Worm (Caenorhabditis elegans): ENCODE results near the gene nlp-58.
A peak's percentile ranks its signal among the peaks of the same experiment; 100 is the strongest.

Gene nlp-58

DNA sequence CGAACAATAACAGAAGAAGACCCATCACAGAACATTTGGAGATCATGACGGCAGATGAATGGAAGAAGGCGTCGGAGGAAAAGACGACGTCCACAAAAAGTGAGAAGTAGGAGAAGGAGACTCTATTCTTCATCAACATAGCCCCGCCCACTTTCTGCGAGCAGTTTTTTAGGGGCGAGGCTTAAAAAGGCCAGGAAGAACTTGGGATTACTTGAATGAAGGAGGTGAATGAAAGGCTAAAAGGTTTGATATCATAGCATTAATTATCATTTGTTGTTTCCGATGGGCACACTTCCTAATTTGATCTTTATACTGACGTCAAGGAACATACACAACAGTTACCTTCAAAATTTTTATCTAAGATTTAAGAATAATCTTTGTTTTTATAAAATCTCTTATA, at the start of gene nlp-58:
nlp-58 (minus strand) TSS at position 101 of the 400 bp plus-strand sequence.
- no peak for TF ChIP-seq nhr-23 (tag; optimal IDR thresholded peaks at IDR 0.05)

DNA sequence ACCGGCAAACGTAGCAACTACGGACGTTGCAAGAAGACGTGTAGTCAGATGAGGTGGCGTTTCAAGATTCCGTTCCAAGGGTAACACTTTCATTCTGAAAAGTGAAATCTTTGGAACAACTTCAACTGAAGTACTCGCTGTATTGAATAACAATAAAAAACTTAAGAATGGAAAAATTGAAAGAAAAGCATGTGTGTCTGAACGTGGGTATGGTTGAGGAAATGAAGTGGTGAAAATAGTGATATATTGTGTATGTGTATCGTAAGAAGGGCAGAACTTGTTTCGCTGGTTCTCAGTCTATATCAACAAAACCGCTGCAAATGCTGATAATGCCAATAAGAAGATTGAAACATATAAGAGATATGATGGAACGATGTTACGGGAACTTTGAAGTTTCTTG, 47.1 kb upstream of the nlp-58 start, which contains the start of gene K08H10.6:
K08H10.6 (minus strand) TSS at position 101 of the 400 bp plus-strand sequence.
- TF ChIP-seq Y55F3AM.14 (GFP tag; optimal IDR thresholded peaks at IDR 0.05) (no peak), gmeb-1 (tag; optimal IDR thresholded peaks at IDR 0.05) (no peak), ceh-16 (tag; optimal IDR thresholded peaks at IDR 0.05) (no peak), aly-2 (tag; optimal IDR thresholded peaks at IDR 0.05) (no peak), lin-11 (tag; optimal IDR thresholded peaks at IDR 0.05) (no peak), F13H6.1 (tag; optimal IDR thresholded peaks at IDR 0.05) (no peak), skn-1 (tag; optimal IDR thresholded peaks at IDR 0.05) (no peak), lin-13 (GFP tag; optimal IDR thresholded peaks at IDR 0.05) (no peak), dmd-4 (tag; optimal IDR thresholded peaks at IDR 0.05) (no peak), ama-1 (optimal IDR thresholded peaks at IDR 0.05) (no peak), nhr-21 (tag; optimal IDR thresholded peaks at IDR 0.05) (no peak)

DNA sequence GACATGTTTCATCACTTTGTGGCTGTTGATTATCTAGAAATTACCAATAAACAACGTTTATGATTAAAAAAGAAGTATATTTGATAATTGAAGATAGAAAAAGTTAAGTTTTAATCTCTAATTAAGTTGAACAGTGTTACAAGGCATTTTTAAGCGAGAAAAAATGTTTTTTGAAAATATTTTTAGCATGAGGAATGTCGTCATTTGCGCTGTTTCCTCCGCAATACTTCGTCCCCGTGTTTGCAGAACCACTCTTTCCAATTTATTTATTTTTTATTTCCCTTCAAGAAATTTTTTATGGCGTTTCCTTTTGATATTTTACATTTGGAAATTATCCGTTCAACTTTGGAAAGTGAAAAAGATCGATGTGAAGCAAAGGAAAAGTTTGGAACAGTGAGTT, 42.9 kb upstream of the nlp-58 start, which contains the start of the genes rde-1 and trpp-6:
rde-1 (minus strand) TSS at position 33 of the 400 bp plus-strand sequence.
trpp-6 (plus strand) TSS at position 286 of the 400 bp plus-strand sequence.
- TF ChIP-seq C34F6.9 (tag; optimal IDR thresholded peaks at IDR 0.05) (peak; percentile 35), gmeb-1 (tag; optimal IDR thresholded peaks at IDR 0.05) (peak; percentile 15), unc-55 (GFP tag; optimal IDR thresholded peaks at IDR 0.05) (peak; percentile 55), skn-1 (tag; optimal IDR thresholded peaks at IDR 0.05) (no peak)

DNA sequence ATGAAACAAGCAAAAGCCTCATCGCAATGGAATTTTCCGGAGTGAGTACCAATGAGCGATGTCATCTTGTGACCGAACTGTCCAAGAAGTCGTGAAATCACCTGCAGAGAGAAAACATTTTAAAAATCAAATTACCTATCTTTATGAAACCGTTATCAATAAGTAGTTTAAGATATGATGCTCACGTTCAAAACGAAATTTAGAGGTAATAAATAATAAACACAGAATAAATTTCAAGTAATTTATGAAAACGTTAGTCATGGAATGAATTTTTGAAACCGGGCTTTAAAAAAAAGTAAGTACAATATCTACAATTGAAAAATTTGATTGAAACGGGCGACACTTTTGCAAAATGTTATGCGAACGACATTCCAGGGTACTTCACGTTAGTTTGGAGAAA, 38.9 kb upstream of the nlp-58 start, which contains the start of gene C27H6.8:
C27H6.8 (minus strand) TSS at position 101 of the 400 bp plus-strand sequence.
- TF ChIP-seq nhr-23 (tag; optimal IDR thresholded peaks at IDR 0.05) (no peak), unc-39 (tag; optimal IDR thresholded peaks at IDR 0.05) (no peak), C34F6.9 (tag; optimal IDR thresholded peaks at IDR 0.05) (no peak), F13H6.1 (tag; optimal IDR thresholded peaks at IDR 0.05) (no peak), nhr-10 (tag; optimal IDR thresholded peaks at IDR 0.05) (no peak), zag-1 (tag; optimal IDR thresholded peaks at IDR 0.05) (no peak), ztf-1 (GFP tag; conservative IDR thresholded peaks at IDR 0.05) (no peak), crh-2 (tag; optimal IDR thresholded peaks at IDR 0.05) (no peak), peb-1 (tag; optimal IDR thresholded peaks at IDR 0.05) (no peak), sma-9 (GFP tag; optimal IDR thresholded peaks at IDR 0.05) (no peak), sma-9 (tag; optimal IDR thresholded peaks at IDR 0.05) (no peak), nhr-11 (tag; optimal IDR thresholded peaks at IDR 0.05) (no peak), nhr-77 (tag; optimal IDR thresholded peaks at IDR 0.05) (no peak), R02D3.7 (tag; optimal IDR thresholded peaks at IDR 0.05) (no peak), elt-1 (tag; optimal IDR thresholded peaks at IDR 0.05) (no peak), unc-62 (GFP tag; optimal IDR thresholded peaks at IDR 0.05) (no peak), snpc-4 (tag; optimal IDR thresholded peaks at IDR 0.05) (no peak), ZK546.5 (tag; optimal IDR thresholded peaks at IDR 0.05) (no peak)

DNA sequence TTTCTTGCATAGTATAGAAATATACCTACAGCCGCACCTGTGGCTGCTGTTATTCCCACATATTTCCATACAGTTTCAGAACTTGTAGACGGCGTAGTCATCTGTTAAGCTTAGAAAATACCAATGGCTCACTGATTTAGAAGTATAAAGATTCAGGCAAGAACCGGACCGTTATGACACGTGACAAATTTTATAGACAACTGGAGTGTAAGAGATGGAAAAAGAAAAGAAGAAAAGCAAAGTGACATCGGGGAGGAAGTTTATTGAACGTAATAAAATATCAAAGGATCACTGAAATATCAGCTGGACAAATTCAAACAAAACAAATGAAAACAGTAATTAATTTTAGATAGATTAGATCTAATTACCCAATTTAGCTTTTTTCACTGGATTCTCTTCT, 37.4 kb upstream of the nlp-58 start, which contains the start of gene rmd-2:
rmd-2 (minus strand) TSS at position 101 of the 400 bp plus-strand sequence.
- TF ChIP-seq sem-4 (tag; optimal IDR thresholded peaks at IDR 0.05) (no peak), ZK546.5 (tag; optimal IDR thresholded peaks at IDR 0.05) (no peak), nhr-129 (tag; optimal IDR thresholded peaks at IDR 0.05) (peak; percentile 1)

DNA sequence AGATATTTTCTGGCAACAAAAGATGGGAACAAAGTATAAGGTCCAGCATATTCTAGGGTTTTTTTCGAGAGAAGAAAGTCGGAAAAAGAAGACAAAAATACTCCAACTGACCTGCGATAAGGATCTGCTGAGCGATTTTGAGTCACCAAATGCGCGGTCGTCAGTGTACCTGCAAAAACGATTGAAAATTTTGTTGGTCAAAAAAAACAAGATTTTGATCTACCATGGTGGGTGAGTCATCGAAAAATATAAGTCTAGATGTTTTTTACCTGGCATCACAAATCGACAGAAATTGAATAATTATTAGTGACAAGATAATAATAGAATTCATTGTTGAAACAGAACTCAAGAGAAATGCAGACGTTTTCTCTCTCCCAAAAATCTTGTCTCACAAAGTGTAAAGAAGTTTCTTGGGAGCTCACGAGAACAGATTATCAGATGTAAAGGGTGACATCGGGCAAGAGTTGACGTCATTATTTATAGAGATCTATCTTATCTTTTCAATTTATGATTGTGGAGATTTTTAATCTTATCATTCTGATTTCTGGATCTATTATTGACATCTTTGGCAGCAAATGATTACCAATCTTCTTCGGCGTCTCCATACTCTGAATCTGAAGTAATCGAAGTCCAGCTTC, 36.6 kb upstream of the nlp-58 start:
- TF ChIP-seq sma-9 (GFP tag; optimal IDR thresholded peaks at IDR 0.05), result peak; percentile 51
- TF ChIP-seq sma-9 (tag; optimal IDR thresholded peaks at IDR 0.05), result no peak
- peak in 1 of 2 experiments; percentile 17 for TF ChIP-seq lsy-2 (tag; optimal IDR thresholded peaks at IDR 0.05)
- no peak for TF ChIP-seq nhr-25 (tag; optimal IDR thresholded peaks at IDR 0.05)
- TF ChIP-seq F13H6.1 (tag; optimal IDR thresholded peaks at IDR 0.05), result peak; percentile 5
